Worm (Caenorhabditis elegans) whole organism, L3 larva: ENCODE measurements around the gene C08E8.5.

ENCODE experiments used
- ZK546.5 ChIP-seq: sonication (generic microtip); optimal IDR thresholded peaks from 2 replicates; lab custom pipeline; 2017; ENCODE audit warnings: missing biosample characterization, missing genetic modification characterization
- ceh-9 ChIP-seq: sonication (generic microtip); optimal IDR thresholded peaks from 2 replicates; lab custom pipeline; 2018; ENCODE audit warnings: missing biosample characterization, missing genetic modification characterization
- elt-3 ChIP-seq, 3 experiments: fragments of 150-350 bp in 1 of 3; sonication (generic microtip) in 2 of 3; optimal IDR thresholded peaks; 2 replicates in 2 of 3; 4 replicates in 1 of 3; lab custom pipeline; 2014 to 2017; ENCODE audit warnings: missing biosample characterization in 3 of 3, missing genetic modification characterization in 3 of 3
- jun-1 ChIP-seq: fragments of 150-350 bp; optimal IDR thresholded peaks from 2 replicates; lab custom pipeline; 2014; ENCODE audit warnings: missing biosample characterization, missing genetic modification reagents, missing genetic modification characterization
- lin-39 ChIP-seq: fragments of 150-350 bp; optimal IDR thresholded peaks from 2 replicates; lab custom pipeline; 2018; ENCODE audit warnings: missing biosample characterization, missing genetic modification reagents, missing genetic modification characterization
- zag-1 ChIP-seq: fragments of 150-350 bp; optimal IDR thresholded peaks from 2 replicates; lab custom pipeline; 2014; ENCODE audit warnings: missing biosample characterization, missing genetic modification characterization

DNA sequence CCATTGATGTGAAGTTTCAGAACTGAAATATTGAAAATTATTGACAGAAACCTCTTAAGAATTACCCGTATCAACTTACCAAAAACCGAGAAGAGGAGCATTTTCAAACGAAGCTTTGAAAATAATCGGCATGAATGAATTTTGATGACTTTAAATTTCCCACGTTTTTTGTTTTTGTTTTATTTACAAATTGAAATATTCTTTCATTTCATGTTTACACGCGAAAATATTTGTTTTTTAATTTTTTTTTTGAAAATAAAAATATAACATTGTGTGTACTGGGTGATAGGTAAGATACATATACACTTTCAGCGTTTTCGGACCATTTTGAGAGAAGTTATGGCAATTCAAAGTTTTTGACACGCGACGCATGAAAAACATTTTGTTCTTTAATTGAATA, 35.9 kb upstream of the C08E8.5 start, which contains the start of gene Y51A2B.9:
- TF ChIP-seq zag-1 (tag; lab: Kevin White, UChicago) (no peak), lin-39 (tag; lab: Kevin White, UChicago) (no peak), ceh-9 (tag; lab: Kevin White, UChicago) (no peak), elt-3 (tag; optimal IDR thresholded peaks at IDR 0.05; lab: Kevin White, UChicago) (no peak), jun-1 (tag; lab: Kevin White, UChicago) (no peak), ZK546.5 (tag; lab: Kevin White, UChicago) (no peak)
